Worm (Caenorhabditis elegans) whole organism, L3 larva: ENCODE results near the gene hlh-34.

Experiments
- R02D3.7 ChIP-seq: fragments of 150-350 bp; optimal IDR thresholded peaks from 2 replicates; lab custom pipeline; 2014; ENCODE audit warnings: missing biosample characterization, missing genetic modification characterization
- ZK546.5 ChIP-seq: sonication (generic microtip); optimal IDR thresholded peaks from 2 replicates; lab custom pipeline; 2017; ENCODE audit warnings: missing biosample characterization, missing genetic modification characterization
- aly-2 ChIP-seq: fragments of 150-350 bp; optimal IDR thresholded peaks from 2 replicates; lab custom pipeline; 2014; ENCODE audit warnings: missing biosample characterization, missing genetic modification characterization
- ama-1 ChIP-seq: fragments of 150-350 bp; optimal IDR thresholded peaks from 2 replicates; lab custom pipeline; 2018
- ceh-16 ChIP-seq: sonication (generic microtip); optimal IDR thresholded peaks from 2 replicates; lab custom pipeline; 2017; ENCODE audit warnings: missing biosample characterization, missing genetic modification characterization
- ceh-9 ChIP-seq: sonication (generic microtip); optimal IDR thresholded peaks from 2 replicates; lab custom pipeline; 2018; ENCODE audit warnings: missing biosample characterization, missing genetic modification characterization
- egl-27 ChIP-seq: sonication (generic microtip); optimal IDR thresholded peaks from 4 replicates; lab custom pipeline; 2017; ENCODE audit warnings: missing biosample characterization, missing genetic modification reagents, missing genetic modification characterization
- egl-5 ChIP-seq: fragments of 150-350 bp; optimal IDR thresholded peaks from 2 replicates; lab custom pipeline; 2017; ENCODE audit warnings: missing biosample characterization, missing genetic modification reagents, missing genetic modification characterization, inconsistent platforms
- elt-3 ChIP-seq, 3 experiments: fragments of 150-350 bp in 1 of 3; sonication (generic microtip) in 2 of 3; optimal IDR thresholded peaks; 2 replicates in 2 of 3; 4 replicates in 1 of 3; lab custom pipeline; 2014 to 2017; ENCODE audit warnings: missing biosample characterization in 3 of 3, missing genetic modification characterization in 3 of 3
- fkh-2 ChIP-seq: fragments of 150-350 bp; optimal IDR thresholded peaks from 2 replicates; lab custom pipeline; 2014; ENCODE audit warnings: missing biosample characterization, missing genetic modification reagents, missing genetic modification characterization
- fos-1 ChIP-seq: fragments of 150-350 bp; optimal IDR thresholded peaks from 2 replicates; lab custom pipeline; 2014; ENCODE audit warnings: missing biosample characterization, missing genetic modification characterization
- jun-1 ChIP-seq: fragments of 150-350 bp; optimal IDR thresholded peaks from 2 replicates; lab custom pipeline; 2014; ENCODE audit warnings: missing biosample characterization, missing genetic modification reagents, missing genetic modification characterization
- lin-15B ChIP-seq: fragments of 150-350 bp; optimal IDR thresholded peaks from 2 replicates; lab custom pipeline; 2014; ENCODE audit warnings: missing biosample characterization, missing genetic modification characterization
- lin-39 ChIP-seq: fragments of 150-350 bp; optimal IDR thresholded peaks from 2 replicates; lab custom pipeline; 2018; ENCODE audit warnings: missing biosample characterization, missing genetic modification reagents, missing genetic modification characterization
- lsy-12 ChIP-seq: sonication (generic microtip); optimal IDR thresholded peaks from 2 replicates; lab custom pipeline; 2016; ENCODE audit warnings: mild to moderate bottlenecking, missing genetic modification characterization, missing compliant biosample characterization
- mdl-1 ChIP-seq: fragments of 150-350 bp; optimal IDR thresholded peaks from 2 replicates; lab custom pipeline; 2014; ENCODE audit warnings: missing biosample characterization, missing genetic modification characterization
- mml-1 ChIP-seq: fragments of 150-350 bp; sonication (generic microtip); optimal IDR thresholded peaks from 3 replicates; lab custom pipeline; 2014; ENCODE audit warnings: missing biosample characterization, missing genetic modification characterization
- nfya-1 ChIP-seq: sonication (generic microtip); optimal IDR thresholded peaks from 2 replicates; lab custom pipeline; 2017; ENCODE audit warnings: missing genetic modification characterization, mild to moderate bottlenecking, missing compliant biosample characterization, antibody characterized with exemption, moderate library complexity; ENCODE audit not compliant: insufficient read depth
- nhr-11 ChIP-seq: fragments of 150-350 bp; optimal IDR thresholded peaks from 2 replicates; lab custom pipeline; 2014; ENCODE audit warnings: missing biosample characterization, missing genetic modification characterization
- nhr-12 ChIP-seq: fragments of 150-350 bp; optimal IDR thresholded peaks from 2 replicates; lab custom pipeline; 2014; ENCODE audit warnings: missing biosample characterization, missing genetic modification characterization
- nhr-237 ChIP-seq: fragments of 150-350 bp; optimal IDR thresholded peaks from 2 replicates; lab custom pipeline; 2014; ENCODE audit warnings: missing biosample characterization, missing genetic modification characterization
- nhr-67 ChIP-seq: fragments of 150-350 bp; optimal IDR thresholded peaks from 2 replicates; lab custom pipeline; 2014; ENCODE audit warnings: missing biosample characterization, missing genetic modification characterization
- nhr-76 ChIP-seq: fragments of 150-350 bp; sonication (generic microtip); optimal IDR thresholded peaks from 5 replicates; lab custom pipeline; 2014; ENCODE audit warnings: missing biosample characterization, missing genetic modification characterization
- pha-4 ChIP-seq: fragments of 150-350 bp; optimal IDR thresholded peaks from 2 replicates; lab custom pipeline; 2014; ENCODE audit warnings: missing biosample characterization, missing genetic modification reagents, missing genetic modification characterization
- pqm-1 ChIP-seq: fragments of 150-350 bp; optimal IDR thresholded peaks from 2 replicates; lab custom pipeline; 2017; ENCODE audit warnings: missing biosample characterization, missing genetic modification characterization, inconsistent platforms
- sea-2 ChIP-seq: fragments of 150-350 bp; sonication (generic microtip); optimal IDR thresholded peaks from 4 replicates; lab custom pipeline; 2014; ENCODE audit warnings: missing biosample characterization, missing genetic modification reagents, missing genetic modification characterization
- snpc-4 ChIP-seq: fragments of 150-350 bp; optimal IDR thresholded peaks from 2 replicates; lab custom pipeline; 2014; ENCODE audit warnings: missing biosample characterization, missing genetic modification characterization
- tbx-2 ChIP-seq: sonication (generic microtip); optimal IDR thresholded peaks from 2 replicates; lab custom pipeline; 2016; ENCODE audit warnings: mild to moderate bottlenecking, missing genetic modification characterization, missing compliant biosample characterization
- unc-62 ChIP-seq: fragments of 150-350 bp; sonication (generic microtip); optimal IDR thresholded peaks from 4 replicates; lab custom pipeline; 2014; ENCODE audit warnings: missing biosample characterization, missing genetic modification reagents, missing genetic modification characterization
- zag-1 ChIP-seq: fragments of 150-350 bp; optimal IDR thresholded peaks from 2 replicates; lab custom pipeline; 2014; ENCODE audit warnings: missing biosample characterization, missing genetic modification characterization
- ztf-4 ChIP-seq: fragments of 150-350 bp; optimal IDR thresholded peaks from 2 replicates; lab custom pipeline; 2014; ENCODE audit warnings: missing biosample characterization, missing genetic modification characterization

Gene hlh-34

DNA sequence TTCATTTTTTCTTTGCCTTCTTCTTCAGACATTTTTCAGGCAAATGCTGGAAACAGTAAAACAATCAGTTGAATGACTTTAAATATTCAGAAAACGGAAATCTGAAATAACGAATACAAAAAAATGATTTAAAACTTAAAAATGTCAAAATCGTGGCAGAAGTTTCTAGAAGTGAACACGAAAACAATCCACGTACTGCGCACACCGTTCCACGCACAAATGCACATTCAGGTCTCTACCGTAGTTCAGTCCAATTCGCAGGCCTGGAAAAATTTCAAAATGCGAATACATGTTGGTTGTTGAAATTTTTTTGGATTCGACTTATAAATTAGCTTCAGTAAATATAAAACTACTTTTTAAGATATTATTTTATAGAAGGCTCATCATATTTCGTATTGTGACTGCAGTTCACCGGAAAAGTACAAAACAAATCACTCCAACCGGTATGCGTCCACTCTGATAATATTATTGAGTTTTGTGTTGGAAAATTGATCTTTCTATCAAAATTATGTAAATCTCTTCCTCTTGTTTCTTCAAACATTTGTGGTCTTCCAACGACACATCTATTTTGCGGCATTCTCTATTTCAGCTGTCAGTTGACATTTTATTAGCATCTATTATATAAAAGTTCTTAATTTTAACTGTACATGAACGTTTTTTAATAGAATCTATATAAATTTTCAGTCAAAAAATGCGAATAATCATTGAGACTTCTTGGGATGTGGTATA is 35.1 kb downstream of the hlh-34 start, which contains the start of the genes mip-2 and F58G11.4:
TSS of gene mip-2 (minus strand) at position 48 of the 729 bp plus-strand sequence.
TSS of gene F58G11.4 (plus strand) at position 679 of the 729 bp plus-strand sequence.
- TF ChIP-seq zag-1 (no peak), aly-2 (tag; lab: Kevin White, UChicago) (no peak), nhr-237 (tag; lab: Kevin White, UChicago) (no peak), R02D3.7 (tag; lab: Kevin White, UChicago) (no peak), tbx-2 (tag; lab: Kevin White, UChicago) (no peak), fos-1 (no peak), ZK546.5 (no peak), snpc-4 (no peak), lsy-12 (tag; lab: Kevin White, UChicago) (no peak)

DNA sequence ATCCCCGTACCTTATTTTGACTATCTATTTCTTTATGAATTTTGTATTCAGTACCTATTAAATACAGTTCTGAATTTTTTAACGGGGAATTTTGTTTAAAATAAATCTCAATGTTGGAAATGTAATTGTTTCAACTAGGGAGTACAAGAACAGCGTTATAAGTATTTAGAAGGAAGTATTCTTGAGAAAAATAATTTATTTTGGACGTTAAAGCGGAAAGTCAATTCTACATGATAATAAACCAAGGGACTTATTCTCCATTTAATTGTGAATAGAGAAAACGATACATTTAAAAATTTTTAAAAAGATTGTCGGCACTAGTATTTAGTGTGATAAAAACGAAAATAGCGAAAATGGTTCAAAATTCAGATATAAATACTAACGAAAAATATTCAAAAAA is 38.0 kb downstream of the hlh-34 start:
- TF ChIP-seq elt-3 (tag; optimal IDR thresholded peaks at IDR 0.05; lab: Kevin White, UChicago) (no peak), nhr-12 (no peak), R02D3.7 (tag; lab: Kevin White, UChicago) (no peak)

DNA sequence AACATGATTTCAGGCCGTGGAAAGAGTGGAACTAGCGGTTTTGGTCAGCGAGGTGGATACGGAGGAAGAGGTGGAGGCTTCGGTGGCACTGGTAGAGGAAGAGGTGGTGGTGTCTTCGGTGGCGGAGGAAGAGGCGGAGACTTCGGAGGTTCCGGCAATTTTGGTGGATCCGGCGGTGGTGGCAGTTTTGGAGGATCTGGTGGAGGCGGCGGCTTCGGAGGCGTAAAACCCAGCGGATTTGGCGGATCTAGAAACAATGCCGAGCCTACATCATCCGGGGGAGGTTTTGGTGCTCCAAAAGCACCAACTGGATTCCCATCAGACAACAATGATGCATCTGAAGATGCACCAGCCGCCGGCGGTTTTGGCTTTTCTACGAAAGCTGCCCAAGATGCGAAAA is 38.9 kb downstream of the hlh-34 start:
- TF ChIP-seq nhr-237 (tag; lab: Kevin White, UChicago) (no peak), ceh-9 (tag; lab: Kevin White, UChicago) (no peak), nhr-11 (tag; lab: Kevin White, UChicago) (no peak), egl-5 (no peak), egl-27 (no peak), R02D3.7 (tag; lab: Kevin White, UChicago) (no peak), fkh-2 (no peak)

DNA sequence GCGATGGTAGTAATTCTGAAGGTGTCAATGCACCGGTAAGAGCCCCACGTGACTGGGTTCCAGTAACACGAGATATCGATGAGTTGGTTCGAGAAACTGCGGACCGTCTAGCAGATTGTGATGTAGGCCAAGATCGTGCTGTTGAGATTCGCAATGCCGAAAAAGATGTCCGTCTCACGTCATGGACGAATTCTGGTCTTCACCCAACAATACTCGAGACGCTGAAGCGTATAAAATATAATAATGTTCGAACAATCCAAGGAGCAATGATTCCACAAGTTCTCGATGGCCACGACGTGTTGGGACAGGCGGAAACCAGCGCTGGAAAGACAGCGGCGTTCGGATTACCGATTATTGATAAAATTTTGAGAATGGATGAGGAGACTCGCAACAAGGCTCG is 40.7 kb downstream of the hlh-34 start:
- TF ChIP-seq pha-4 (tag; lab: Kevin White, UChicago) (no peak), ceh-16 (tag; lab: Kevin White, UChicago) (no peak), sea-2 (GFP tag; lab: Kevin White, UChicago) (no peak), jun-1 (tag; lab: Kevin White, UChicago) (no peak), ceh-9 (tag; lab: Kevin White, UChicago) (no peak), zag-1 (no peak), nhr-12 (no peak), tbx-2 (tag; lab: Kevin White, UChicago) (no peak), ztf-4 (tag; lab: Kevin White, UChicago) (no peak), lin-39 (tag; lab: Kevin White, UChicago) (no peak), nfya-1 (tag; lab: Kevin White, UChicago) (no peak)

DNA sequence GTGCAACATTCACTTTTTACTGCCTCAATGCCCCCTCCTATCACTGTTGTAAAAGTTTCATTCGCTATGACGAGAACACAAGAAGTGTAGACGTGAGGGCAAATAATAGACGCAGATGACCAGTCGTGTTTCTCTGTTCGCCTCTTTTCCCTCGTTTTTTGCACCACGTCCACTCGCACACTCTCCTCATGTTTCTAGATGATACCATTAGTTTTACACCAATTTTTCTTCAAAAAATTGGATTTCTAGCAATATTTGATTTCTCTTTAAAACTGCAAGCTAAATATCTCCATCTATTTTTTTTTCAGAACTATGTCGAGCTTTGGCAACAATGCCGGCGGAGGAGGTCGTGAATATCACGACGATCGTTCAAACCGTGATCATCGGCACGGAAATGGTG is 42.1 kb downstream of the hlh-34 start, which contains the start of gene rde-12:
TSS of gene rde-12 (plus strand) at position 301 of the 400 bp plus-strand sequence.
- TF ChIP-seq pqm-1 (no peak), elt-3 (tag; optimal IDR thresholded peaks at IDR 0.05; lab: Kevin White, UChicago) (no peak), nhr-11 (tag; lab: Kevin White, UChicago) (no peak), ama-1 (lab: Kevin White, UChicago) (no peak), nhr-12 (no peak), lin-15B (tag; lab: Kevin White, UChicago) (no peak), sea-2 (GFP tag; lab: Kevin White, UChicago) (no peak), nhr-237 (tag; lab: Kevin White, UChicago) (no peak), ztf-4 (tag; lab: Kevin White, UChicago) (no peak), lin-39 (tag; lab: Kevin White, UChicago) (no peak), mml-1 (no peak), fos-1 (no peak), unc-62 (no peak), nfya-1 (tag; lab: Kevin White, UChicago) (no peak), nhr-67 (tag; lab: Kevin White, UChicago) (no peak), nhr-76 (tag; lab: Kevin White, UChicago) (no peak), mdl-1 (no peak), aly-2 (tag; lab: Kevin White, UChicago) (no peak)
